Worm (Caenorhabditis elegans) whole organism, midembryonic: ENCODE results near the gene C28H8.3.

Experiments
- T22C8.4 ChIP-seq: fragments of 200-800 bp; sonication (Bioruptor generic); IDR thresholded peaks from 2 replicates; pipeline ENCODE4 v1.3.6; 2022; ENCODE audit warnings: missing genetic modification characterization, missing compliant biosample characterization
- cog-1 ChIP-seq: sonication (generic microtip); optimal IDR thresholded peaks from 2 replicates; lab custom pipeline; 2016; ENCODE audit warnings: missing genetic modification characterization, missing compliant biosample characterization
- flt-1 ChIP-seq: fragments of 200-800 bp; sonication (Bioruptor generic); IDR thresholded peaks from 2 replicates; pipeline ENCODE4 v1.3.6; 2022; ENCODE audit warnings: missing genetic modification characterization, missing compliant biosample characterization
- klf-2 ChIP-seq: fragments of 200-800 bp; sonication (Bioruptor generic); conservative IDR thresholded peaks from 2 replicates; pipeline ENCODE4 v1.3.6; 2022; ENCODE audit warnings: missing genetic modification reagents, missing genetic modification characterization, missing compliant biosample characterization
- med-1 ChIP-seq: sonication (generic microtip); optimal IDR thresholded peaks from 2 replicates; lab custom pipeline; 2017; ENCODE audit warnings: missing genetic modification characterization, mild to moderate bottlenecking, missing compliant biosample characterization, antibody characterized with exemption, missing genetic modification reagents; ENCODE audit not compliant: insufficient read depth
- ref-1 ChIP-seq: fragments of 200-800 bp; sonication (Bioruptor generic); conservative IDR thresholded peaks from 2 replicates; pipeline ENCODE4 v1.3.6; 2022; ENCODE audit warnings: missing genetic modification reagents, missing genetic modification characterization, missing compliant biosample characterization
- tab-1 ChIP-seq: fragments of 200-800 bp; sonication (Bioruptor generic); IDR thresholded peaks from 2 replicates; pipeline ENCODE4 v1.3.6; 2022; ENCODE audit warnings: missing genetic modification characterization, missing compliant biosample characterization
- ztf-23 ChIP-seq: fragments of 200-800 bp; sonication (Bioruptor generic); IDR thresholded peaks from 2 replicates; pipeline ENCODE4 v1.3.6; 2022; ENCODE audit warnings: missing genetic modification reagents, missing genetic modification characterization, missing compliant biosample characterization
- ztf-29 ChIP-seq: fragments of 200-800 bp; sonication (Bioruptor generic); IDR thresholded peaks from 2 replicates; pipeline ENCODE4 v1.3.6; 2022; ENCODE audit warnings: missing genetic modification reagents, missing genetic modification characterization, missing compliant biosample characterization

C28H8.3 gene

DNA sequence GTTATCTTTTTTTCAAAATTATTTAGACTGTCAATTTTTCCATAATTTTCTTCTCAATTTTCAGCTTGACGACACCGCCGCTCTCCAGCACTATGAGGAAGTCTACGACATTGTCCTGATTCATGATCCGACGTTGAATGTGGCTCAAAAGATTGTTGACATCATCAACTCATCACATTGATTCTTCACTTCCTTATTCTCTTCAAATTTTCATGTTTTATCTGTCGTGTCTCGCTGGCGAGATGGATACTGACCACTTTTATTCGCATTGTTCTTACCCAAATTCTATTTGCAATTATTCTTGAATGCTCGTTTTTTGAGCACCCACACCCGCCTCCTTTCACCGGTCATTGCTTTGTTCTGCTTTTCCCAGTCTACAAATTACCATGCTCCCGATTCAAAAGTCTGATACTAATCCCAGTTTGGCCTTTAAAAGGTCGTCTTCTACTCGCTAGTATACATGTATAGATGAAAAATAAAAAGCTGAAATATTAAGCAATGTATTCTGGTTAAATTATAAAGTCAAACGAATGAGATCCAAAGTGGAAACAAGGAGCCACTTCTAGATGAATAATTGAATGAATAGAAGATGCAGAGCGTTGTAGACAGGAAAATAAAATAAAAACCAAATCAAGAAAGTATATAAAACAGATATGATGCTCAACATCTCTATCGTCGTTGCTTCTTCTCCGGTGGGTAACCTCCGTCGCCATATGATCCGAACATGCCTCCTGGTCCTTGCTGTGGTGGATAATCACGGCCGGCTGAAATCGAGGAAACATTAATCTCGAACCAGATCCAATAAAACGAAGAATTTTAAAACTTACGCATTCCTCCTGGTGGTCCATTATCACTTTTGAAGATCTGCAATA lies 44.8 kb downstream of the C28H8.3 start:
- TF ChIP-seq cog-1 (tag; lab: Kevin White, UChicago) = no peak
- no peak for TF ChIP-seq ref-1 (GFP tag; lab: Robert Waterston, UW)
- no peak for TF ChIP-seq med-1 (GFP tag; lab: Kevin White, UChicago)

DNA sequence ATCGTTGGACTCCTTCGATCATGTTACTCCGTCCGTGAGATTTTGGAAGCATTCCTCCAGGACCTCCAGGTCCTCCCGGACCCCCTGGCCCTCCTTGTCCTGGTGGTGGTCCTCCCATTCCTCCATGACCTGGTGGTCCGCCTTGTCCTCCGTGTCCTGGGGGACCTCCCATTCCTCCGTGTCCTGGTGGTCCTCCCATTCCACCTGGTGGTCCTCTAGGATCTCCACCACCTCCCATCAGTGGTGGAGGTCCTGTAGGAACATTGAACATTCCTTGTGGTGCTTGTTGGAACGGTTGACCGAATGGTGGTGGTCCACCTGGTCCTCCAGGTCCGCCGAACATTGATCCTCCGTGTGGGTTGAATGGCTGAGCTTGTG lies 45.4 kb downstream of the C28H8.3 start:
- TF ChIP-seq T22C8.4 (GFP tag; lab: Robert Waterston, UW) (no peak), tab-1 (0 out of 2 replicates have a peak, but pooled peaks have one; percentile 56)

DNA sequence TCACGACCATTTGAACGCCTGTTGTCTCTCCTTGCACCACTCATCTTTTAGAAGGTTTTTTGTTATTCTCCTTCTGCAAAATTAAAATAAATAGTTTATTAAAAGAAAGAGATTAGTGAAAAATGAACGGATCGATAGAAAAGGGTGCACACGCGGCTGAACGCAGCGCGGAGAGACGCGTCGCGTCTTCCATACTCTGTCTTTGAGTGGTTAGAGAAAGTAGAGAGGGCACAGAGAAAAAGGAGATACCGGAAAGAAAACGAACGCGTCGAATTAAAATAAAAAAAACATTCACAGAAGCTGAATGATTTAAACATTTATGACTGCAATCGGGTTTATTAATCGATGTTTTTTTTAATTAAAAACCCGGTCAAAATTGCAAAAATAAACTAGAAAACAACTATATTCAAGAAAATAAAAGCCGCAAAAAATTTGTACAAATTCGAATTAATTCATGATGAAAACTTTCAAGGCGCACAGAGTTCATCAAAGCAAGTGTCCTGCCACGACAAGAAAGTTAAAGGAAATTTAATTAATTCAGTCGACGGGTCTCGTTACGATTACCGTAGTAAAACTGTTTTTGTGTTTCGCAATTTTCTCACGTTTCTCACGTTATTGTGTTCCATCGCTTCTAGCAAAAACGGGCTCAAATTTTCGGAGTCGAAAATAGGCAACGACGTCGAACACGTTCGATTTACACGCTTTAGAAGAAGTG lies 49.8 kb downstream of the C28H8.3 start, which contains the start of the genes nono-1 and nop-1:
TSS of gene nono-1 (minus strand) at position 75 of the 715 bp plus-strand sequence.
TSS of gene nop-1 (plus strand) at position 551 of the 715 bp plus-strand sequence.
- no peak for TF ChIP-seq klf-2 (GFP tag; lab: Robert Waterston, UW)
- TF ChIP-seq flt-1 = peak; percentile 64; the same call in 1 of the 2 replicates

DNA sequence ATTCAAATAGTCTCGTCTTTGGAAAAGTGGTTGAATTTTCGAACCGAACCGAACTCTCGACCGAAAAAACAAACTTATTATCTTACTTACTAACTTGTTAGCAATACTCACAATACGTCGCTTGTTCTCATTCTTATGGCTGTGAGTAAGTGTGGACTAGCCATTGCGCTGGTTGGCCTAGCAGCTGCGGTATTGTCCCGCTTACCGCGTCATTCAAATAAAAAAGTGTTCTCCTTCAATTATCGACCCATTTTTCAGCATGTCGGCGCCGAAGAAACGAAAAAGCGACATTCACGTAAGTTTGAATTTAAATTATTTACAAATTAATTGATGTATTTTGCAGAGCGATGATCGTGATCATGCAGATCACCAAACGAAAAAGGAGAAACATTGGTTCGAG lies 50.5 kb downstream of the C28H8.3 start:
- TF ChIP-seq cog-1 (tag; lab: Kevin White, UChicago) = no peak
- TF ChIP-seq flt-1 = no peak
- TF ChIP-seq ztf-29 (GFP tag; lab: Robert Waterston, UW) = no peak
- no peak for TF ChIP-seq ref-1 (GFP tag; lab: Robert Waterston, UW)
- no peak for TF ChIP-seq ztf-23
- no peak for TF ChIP-seq tab-1
- TF ChIP-seq T22C8.4 (GFP tag; lab: Robert Waterston, UW) = no peak
- no peak for TF ChIP-seq med-1 (GFP tag; lab: Kevin White, UChicago)
- TF ChIP-seq klf-2 (GFP tag; lab: Robert Waterston, UW) = no peak

DNA sequence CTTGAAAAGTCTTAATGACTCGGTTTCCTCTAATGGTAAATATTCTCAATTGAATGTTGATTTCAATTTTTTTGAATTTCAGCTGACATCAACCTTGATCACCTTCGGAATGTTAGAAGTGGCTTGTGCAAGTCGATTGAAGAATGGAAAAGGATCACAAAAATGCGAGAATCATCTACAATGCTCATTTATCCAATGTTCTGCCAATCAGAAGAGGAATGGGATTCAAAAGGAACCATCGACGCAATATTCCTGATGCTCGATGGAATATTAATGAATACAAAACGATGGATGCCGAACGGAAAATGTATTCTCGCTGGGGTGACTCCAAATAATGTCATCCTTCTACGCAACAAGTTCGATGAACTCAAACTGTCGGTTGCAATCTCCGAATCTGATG lies 53.1 kb downstream of the C28H8.3 start:
- TF ChIP-seq cog-1 (tag; lab: Kevin White, UChicago) (no peak), T22C8.4 (GFP tag; lab: Robert Waterston, UW) (no peak), flt-1 (no peak), ref-1 (GFP tag; lab: Robert Waterston, UW) (no peak), tab-1 (no peak), ztf-29 (GFP tag; lab: Robert Waterston, UW) (no peak)

DNA sequence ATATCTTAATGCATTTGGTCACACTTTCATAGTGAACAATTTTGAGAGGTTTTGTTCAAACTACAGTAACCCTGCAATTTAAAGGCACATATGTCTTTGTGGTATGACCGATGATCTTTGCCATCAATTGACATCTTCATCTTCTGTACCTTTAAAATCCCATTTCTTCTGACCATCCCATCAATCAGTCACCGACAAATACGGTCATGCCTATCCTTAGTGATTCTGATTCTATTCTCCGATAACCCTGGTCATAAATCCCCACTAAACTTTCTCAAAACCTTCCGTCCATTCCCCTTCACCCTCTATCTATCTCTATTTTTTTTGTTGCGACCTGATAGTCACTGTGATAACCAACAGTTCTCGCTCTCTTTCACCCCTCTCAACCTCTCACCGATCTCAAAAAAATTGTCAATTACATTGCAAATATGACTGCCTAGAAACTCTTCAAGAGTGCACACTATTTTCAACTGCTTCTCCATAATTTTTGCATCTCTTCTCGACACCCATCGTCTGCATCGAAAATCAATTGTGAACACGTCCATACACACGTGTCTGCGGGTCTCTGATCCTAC lies 55.6 kb downstream of the C28H8.3 start:
- TF ChIP-seq flt-1 (no peak), cog-1 (tag; lab: Kevin White, UChicago) (no peak), ztf-23 (no peak), tab-1 (no peak), klf-2 (GFP tag; lab: Robert Waterston, UW) (no peak), ztf-29 (GFP tag; lab: Robert Waterston, UW) (no peak), T22C8.4 (GFP tag; lab: Robert Waterston, UW) (no peak), med-1 (GFP tag; lab: Kevin White, UChicago) (no peak), ref-1 (GFP tag; lab: Robert Waterston, UW) (no peak)
